Fruit fly (Drosophila melanogaster) whole organism, embryonic: ENCODE data around the gene zf30C.

Experiments used
- Adf1 ChIP-seq: fragments of 200-800 bp; sonication (Bioruptor generic); IDR thresholded peaks from 2 replicates; pipeline ENCODE4 v1.3.6; 2022; ENCODE audit warnings: missing biosample characterization, missing genetic modification characterization
- Aef1 ChIP-seq: fragments of 200-800 bp; sonication (Bioruptor generic); IDR thresholded peaks from 3 replicates; pipeline ENCODE4 v1.3.6; 2022; ENCODE audit warnings: missing biosample characterization, missing genetic modification characterization
- CG10543 ChIP-seq: fragments of 200-800 bp; sonication (Bioruptor generic); optimal IDR thresholded peaks from 3 replicates; lab custom pipeline; 2017; ENCODE audit warnings: missing biosample characterization, mild to moderate bottlenecking, missing genetic modification characterization, moderate library complexity
- CG10959 ChIP-seq: fragments of 200-800 bp; sonication (Bioruptor generic); IDR thresholded peaks from 2 replicates; pipeline ENCODE4 v1.3.6; 2022; ENCODE audit warnings: missing biosample characterization, missing genetic modification characterization
- CG10979 ChIP-seq: fragments of 200-800 bp; sonication (Bioruptor generic); optimal IDR thresholded peaks from 2 replicates; lab custom pipeline; 2018; ENCODE audit warnings: missing biosample characterization, mild to moderate bottlenecking, missing genetic modification characterization, moderate library complexity
- CG13296 ChIP-seq: fragments of 200-800 bp; sonication (Bioruptor generic); optimal IDR thresholded peaks from 3 replicates; lab custom pipeline; 2018; ENCODE audit warnings: missing biosample characterization, mild to moderate bottlenecking, missing genetic modification characterization
- CG15269 ChIP-seq: fragments of 200-800 bp; sonication (Bioruptor generic); optimal IDR thresholded peaks from 2 replicates; lab custom pipeline; 2018; ENCODE audit warnings: missing biosample characterization, mild to moderate bottlenecking, missing genetic modification characterization, moderate library complexity
- CG1529 ChIP-seq: fragments of 200-800 bp; sonication (Bioruptor generic); optimal IDR thresholded peaks from 3 replicates; lab custom pipeline; 2018; ENCODE audit warnings: missing biosample characterization, missing genetic modification characterization
- CG1603 ChIP-seq: fragments of 200-800 bp; sonication (Bioruptor generic); optimal IDR thresholded peaks from 2 replicates; lab custom pipeline; 2019; ENCODE audit warnings: missing biosample characterization, mild to moderate bottlenecking, missing genetic modification characterization, moderate library complexity
- CG17328 ChIP-seq: fragments of 200-800 bp; sonication (Bioruptor generic); IDR thresholded peaks from 2 replicates; pipeline ENCODE4 v1.3.6; 2022; ENCODE audit warnings: missing biosample characterization, missing genetic modification characterization
- CG18476 ChIP-seq: fragments of 200-800 bp; sonication (Bioruptor generic); optimal IDR thresholded peaks from 2 replicates; lab custom pipeline; 2016; ENCODE audit warnings: missing biosample characterization, mild to moderate bottlenecking, missing genetic modification characterization
- CG30020 ChIP-seq: fragments of 200-800 bp; optimal IDR thresholded peaks from 2 replicates; lab custom pipeline; 2019; ENCODE audit warnings: missing biosample characterization, mild to moderate bottlenecking, missing genetic modification characterization, moderate library complexity
- CG31224 ChIP-seq: fragments of 200-800 bp; sonication (Bioruptor generic); IDR thresholded peaks from 2 replicates; pipeline ENCODE4 v1.3.6; 2022; ENCODE audit warnings: missing biosample characterization, missing genetic modification characterization
- CG32532 ChIP-seq: fragments of 200-800 bp; sonication (Bioruptor generic); IDR thresholded peaks from 2 replicates; pipeline ENCODE4 v1.3.6; 2022; ENCODE audit warnings: missing biosample characterization, missing genetic modification characterization
- CG33557 ChIP-seq: fragments of 200-800 bp; sonication (Bioruptor generic); optimal IDR thresholded peaks from 2 replicates; lab custom pipeline; 2019; ENCODE audit warnings: missing biosample characterization, mild to moderate bottlenecking, missing genetic modification characterization, moderate library complexity
- CG5180 ChIP-seq: fragments of 200-800 bp; sonication (Bioruptor generic); optimal IDR thresholded peaks from 3 replicates; lab custom pipeline; 2017; ENCODE audit warnings: missing biosample characterization, missing genetic modification characterization, mild to moderate bottlenecking, moderate library complexity, missing genetic modification reagents
- CG7357 ChIP-seq: fragments of 200-800 bp; sonication (Bioruptor generic); IDR thresholded peaks from 3 replicates; pipeline ENCODE4 v1.3.6; 2022; ENCODE audit warnings: missing biosample characterization, missing genetic modification characterization
- CG9609 ChIP-seq: fragments of 200-800 bp; sonication (Bioruptor generic); optimal IDR thresholded peaks from 3 replicates; lab custom pipeline; 2016; ENCODE audit warnings: missing biosample characterization, missing genetic modification characterization
- CrebB ChIP-seq: fragments of 200-800 bp; sonication (Bioruptor generic); optimal IDR thresholded peaks from 3 replicates; lab custom pipeline; 2018; ENCODE audit warnings: missing biosample characterization, mild to moderate bottlenecking, missing genetic modification characterization
- D19B ChIP-seq: fragments of 200-800 bp; sonication (Bioruptor generic); optimal IDR thresholded peaks from 2 replicates; lab custom pipeline; 2017; ENCODE audit warnings: missing biosample characterization, mild to moderate bottlenecking, missing genetic modification characterization
- Dek ChIP-seq: fragments of 200-800 bp; sonication (Bioruptor generic); optimal IDR thresholded peaks from 3 replicates; lab custom pipeline; 2019; ENCODE audit warnings: missing biosample characterization, mild to moderate bottlenecking, missing genetic modification characterization, moderate library complexity
- GATAe ChIP-seq: fragments of 200-800 bp; sonication (Bioruptor generic); conservative IDR thresholded peaks from 2 replicates; pipeline ENCODE4 v1.3.6; 2022; ENCODE audit warnings: missing biosample characterization, missing genetic modification characterization
- H15 ChIP-seq: fragments of 200-800 bp; sonication (Bioruptor generic); IDR thresholded peaks from 3 replicates; pipeline ENCODE4 v1.3.6; 2022; ENCODE audit warnings: missing biosample characterization, missing genetic modification characterization
- Hmr ChIP-seq: fragments of 200-800 bp; sonication (Bioruptor generic); optimal IDR thresholded peaks from 3 replicates; lab custom pipeline; 2017; ENCODE audit warnings: mild to moderate bottlenecking, missing biosample characterization, missing genetic modification reagents, missing genetic modification characterization
- Max ChIP-seq: fragments of 200-800 bp; sonication (Bioruptor generic); optimal IDR thresholded peaks from 2 replicates; lab custom pipeline; 2016; ENCODE audit warnings: missing biosample characterization, mild to moderate bottlenecking, missing genetic modification characterization
- Myb ChIP-seq: fragments of 200-800 bp; sonication (Bioruptor generic); optimal IDR thresholded peaks from 2 replicates; lab custom pipeline; 2016; ENCODE audit warnings: missing biosample characterization, missing genetic modification characterization
- NC2α ChIP-seq: fragments of 200-800 bp; sonication (Bioruptor generic); optimal IDR thresholded peaks from 2 replicates; lab custom pipeline; 2016; ENCODE audit warnings: missing biosample characterization, missing genetic modification characterization
- Stat92E ChIP-seq, 3 experiments: fragments of >200 bp in 2 of 3; fragments of 200-800 bp in 1 of 3; sonication (Bioruptor generic) in 1 of 3; optimal IDR thresholded peaks; 2 replicates each; lab custom pipeline; 2017 to 2019; ENCODE audit warnings: missing biosample characterization in 3 of 3, missing genetic modification characterization in 3 of 3, mild to moderate bottlenecking in 1 of 3, moderate library complexity in 1 of 3
- Vsx1 ChIP-seq: fragments of 200-800 bp; sonication (Bioruptor generic); optimal IDR thresholded peaks from 2 replicates; lab custom pipeline; 2017; ENCODE audit warnings: missing biosample characterization, mild to moderate bottlenecking, missing genetic modification characterization, missing genetic modification reagents
- al ChIP-seq: fragments of 200-800 bp; sonication (Bioruptor generic); IDR thresholded peaks from 2 replicates; pipeline ENCODE4 v1.3.6; 2022; ENCODE audit warnings: missing biosample characterization, missing genetic modification characterization
- ato ChIP-seq: fragments of 200-800 bp; sonication (Bioruptor generic); IDR thresholded peaks from 2 replicates; pipeline ENCODE4 v1.3.6; 2022; ENCODE audit warnings: missing biosample characterization, missing genetic modification characterization; ENCODE audit not compliant: partially characterized antibody
- chn ChIP-seq: fragments of 200-800 bp; sonication (Bioruptor generic); optimal IDR thresholded peaks from 2 replicates; lab custom pipeline; 2016; ENCODE audit warnings: missing biosample characterization, missing genetic modification characterization
- ci ChIP-seq: fragments of 200-800 bp; sonication (Bioruptor generic); IDR thresholded peaks from 3 replicates; pipeline ENCODE4 v1.3.6; 2022; ENCODE audit warnings: missing biosample characterization, missing genetic modification characterization
- dati ChIP-seq: fragments of 200-800 bp; sonication (Bioruptor generic); IDR thresholded peaks from 2 replicates; pipeline ENCODE4 v1.3.6; 2022; ENCODE audit warnings: missing biosample characterization, missing genetic modification characterization
- dmrt11E ChIP-seq: fragments of 200-800 bp; sonication (Bioruptor generic); optimal IDR thresholded peaks from 3 replicates; lab custom pipeline; 2018; ENCODE audit warnings: missing biosample characterization, mild to moderate bottlenecking, missing genetic modification characterization, moderate library complexity
- eyg ChIP-seq: fragments of 200-800 bp; sonication (Bioruptor generic); optimal IDR thresholded peaks from 3 replicates; lab custom pipeline; 2016; ENCODE audit warnings: missing biosample characterization, missing genetic modification characterization
- fd64A ChIP-seq: fragments of 200-800 bp; sonication (Bioruptor generic); optimal IDR thresholded peaks from 3 replicates; lab custom pipeline; 2018; ENCODE audit warnings: missing biosample characterization, mild to moderate bottlenecking, missing genetic modification characterization
- ftz-f1 ChIP-seq: fragments of 200-800 bp; sonication (Bioruptor generic); optimal IDR thresholded peaks from 2 replicates; lab custom pipeline; 2016; ENCODE audit warnings: missing biosample characterization, missing genetic modification characterization
- grn ChIP-seq: fragments of 200-800 bp; sonication (Bioruptor generic); optimal IDR thresholded peaks from 3 replicates; lab custom pipeline; 2017; ENCODE audit warnings: missing biosample characterization, missing genetic modification characterization
- gro ChIP-seq: fragments of 200-800 bp; sonication (Bioruptor generic); optimal IDR thresholded peaks from 2 replicates; lab custom pipeline; 2016; ENCODE audit warnings: missing biosample characterization, missing genetic modification characterization
- mam ChIP-seq: fragments of 200-800 bp; sonication (Bioruptor generic); optimal IDR thresholded peaks from 3 replicates; lab custom pipeline; 2016; ENCODE audit warnings: missing biosample characterization, missing genetic modification characterization
- mirr ChIP-seq: fragments of 200-800 bp; sonication (Bioruptor generic); optimal IDR thresholded peaks from 3 replicates; lab custom pipeline; 2018; ENCODE audit warnings: missing biosample characterization, mild to moderate bottlenecking, missing genetic modification characterization
- oc ChIP-seq: fragments of 200-800 bp; sonication (Bioruptor generic); optimal IDR thresholded peaks from 2 replicates; lab custom pipeline; 2018; ENCODE audit warnings: missing biosample characterization, mild to moderate bottlenecking, missing genetic modification characterization, moderate library complexity
- odd ChIP-seq: fragments of 200-800 bp; sonication (Bioruptor generic); optimal IDR thresholded peaks from 2 replicates; lab custom pipeline; 2017; ENCODE audit warnings: missing biosample characterization, mild to moderate bottlenecking, missing genetic modification characterization
- sisA ChIP-seq: fragments of 200-800 bp; sonication (Bioruptor generic); IDR thresholded peaks from 2 replicates; pipeline ENCODE4 v1.3.6; 2022; ENCODE audit warnings: missing biosample characterization, missing genetic modification characterization
- sna ChIP-seq: fragments of 200-800 bp; sonication (Bioruptor generic); IDR thresholded peaks from 2 replicates; pipeline ENCODE4 v1.3.6; 2022; ENCODE audit warnings: missing biosample characterization, missing genetic modification characterization; ENCODE audit not compliant: partially characterized antibody
- so ChIP-seq: fragments of 200-800 bp; sonication (Bioruptor generic); IDR thresholded peaks from 3 replicates; pipeline ENCODE4 v1.3.6; 2022; ENCODE audit warnings: missing biosample characterization, missing genetic modification characterization
- trh ChIP-seq: fragments of 200-800 bp; sonication (Bioruptor generic); optimal IDR thresholded peaks from 2 replicates; lab custom pipeline; 2016; ENCODE audit warnings: missing biosample characterization, missing genetic modification characterization
- tup ChIP-seq: fragments of 200-800 bp; sonication (Bioruptor generic); optimal IDR thresholded peaks from 2 replicates; lab custom pipeline; 2016; ENCODE audit warnings: missing biosample characterization, mild to moderate bottlenecking, missing genetic modification characterization, moderate library complexity
- wor ChIP-seq: fragments of 200-800 bp; sonication (Bioruptor generic); IDR thresholded peaks from 2 replicates; pipeline ENCODE4 v1.3.6; 2022; ENCODE audit warnings: missing biosample characterization, missing genetic modification characterization
- zfh2 ChIP-seq: fragments of 200-800 bp; sonication (Bioruptor generic); optimal IDR thresholded peaks from 2 replicates; lab custom pipeline; 2016; ENCODE audit warnings: missing biosample characterization, missing genetic modification characterization

The zf30C gene

DNA sequence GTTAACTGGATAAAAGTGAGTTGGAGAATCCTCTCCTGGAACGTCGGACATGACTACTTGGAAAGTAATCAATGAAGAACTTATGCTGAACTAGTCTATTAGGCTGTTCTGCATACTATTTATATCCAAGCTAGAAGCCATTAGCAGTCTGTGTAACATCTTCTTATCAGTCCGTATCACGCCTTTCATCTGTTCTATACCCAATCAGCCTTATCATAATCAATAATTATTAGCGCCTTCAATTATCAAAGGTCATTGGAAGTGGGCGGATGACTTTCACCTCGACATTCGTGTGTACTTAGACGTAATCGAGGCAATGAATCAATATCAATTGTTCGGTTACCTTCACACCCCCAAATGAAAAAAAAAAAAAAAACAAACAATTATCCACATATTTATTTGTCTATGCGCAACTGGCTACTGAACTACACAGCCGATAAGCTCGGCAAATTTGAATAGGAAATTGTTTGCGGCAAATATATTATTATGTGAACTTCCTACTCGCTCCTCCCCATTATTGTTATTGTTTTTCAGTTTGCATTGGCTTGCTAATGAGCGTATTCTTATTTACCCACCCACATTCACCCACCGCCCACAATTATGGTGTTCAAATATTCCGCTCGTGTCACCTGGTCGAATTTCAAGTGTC, 17.0 kb downstream of the zf30C start, which contains the start of the genes ppk11 and ppk16 (continued):
- TF ChIP-seq odd (GFP tag; lab: Kevin White, UChicago), result no peak
- no peak for TF ChIP-seq Dek
- peak; percentile 10 for TF ChIP-seq CG9609 (GFP tag; lab: Kevin White, UChicago)
- TF ChIP-seq CG18476 (GFP tag; lab: Kevin White, UChicago), result no peak
- TF ChIP-seq Vsx1 (GFP tag; lab: Kevin White, UChicago), result peak; percentile 69
- no peak for TF ChIP-seq CG10979 (tag; lab: Kevin White, UChicago)
- TF ChIP-seq CG10543 (GFP tag; lab: Kevin White, UChicago), result no peak
- no peak for TF ChIP-seq fd64A (GFP tag; lab: Kevin White, UChicago)
- no peak for TF ChIP-seq trh
- no peak for TF ChIP-seq Aef1
- no peak for TF ChIP-seq oc (tag; lab: Kevin White, UChicago)
- no peak for TF ChIP-seq sisA
- no peak for TF ChIP-seq chn (GFP tag; lab: Kevin White, UChicago)
- TF ChIP-seq tup (GFP tag; lab: Kevin White, UChicago), result no peak
- no peak for TF ChIP-seq CG32532
- 0 out of 3 replicates have a peak, but pooled peaks have one; percentile 33 for TF ChIP-seq ci
- TF ChIP-seq CG30020 (tag; lab: Kevin White, UChicago), result no peak
- TF ChIP-seq mirr, result no peak
- TF ChIP-seq mam, result no peak
- TF ChIP-seq Myb (GFP tag; lab: Kevin White, UChicago), result no peak
- TF ChIP-seq Adf1 (GFP tag; lab: Robert Waterston, UW), result no peak
- TF ChIP-seq Stat92E (GFP tag; optimal IDR thresholded peaks at IDR 0.05; lab: Kevin White, UChicago), result no peak
- no peak for TF ChIP-seq gro (GFP tag; lab: Kevin White, UChicago)
- no peak for TF ChIP-seq CG5180
- peak; percentile 46 for TF ChIP-seq CG13296 (GFP tag; lab: Kevin White, UChicago)
- TF ChIP-seq CG33557, result no peak
- TF ChIP-seq CG7357 (GFP tag; lab: Robert Waterston, UW), result no peak
- no peak for TF ChIP-seq D19B (GFP tag; lab: Kevin White, UChicago)
- no peak for TF ChIP-seq H15 (GFP tag; lab: Robert Waterston, UW)
- TF ChIP-seq GATAe, result no peak
- TF ChIP-seq al (GFP tag; lab: Robert Waterston, UW), result 0 out of 2 replicates have a peak, but pooled peaks have one; percentile 11
- no peak for TF ChIP-seq so (GFP tag; lab: Robert Waterston, UW)
- no peak for TF ChIP-seq eyg
- no peak for TF ChIP-seq sna (GFP tag; lab: Robert Waterston, UW)
- TF ChIP-seq ato, result no peak
- TF ChIP-seq grn (GFP tag; lab: Kevin White, UChicago), result no peak
- TF ChIP-seq NC2α (GFP tag; lab: Kevin White, UChicago), result no peak
- no peak for TF ChIP-seq wor (GFP tag; lab: Robert Waterston, UW)
- no peak for TF ChIP-seq dati (GFP tag; lab: Robert Waterston, UW)
- no peak for TF ChIP-seq CG1603 (tag; lab: Kevin White, UChicago)
- no peak for TF ChIP-seq CrebB
- TF ChIP-seq CG10959 (GFP tag; lab: Robert Waterston, UW), result no peak
- TF ChIP-seq Max (GFP tag; lab: Kevin White, UChicago), result no peak
- no peak for TF ChIP-seq ftz-f1 (GFP tag; lab: Kevin White, UChicago)
- TF ChIP-seq CG31224 (GFP tag; lab: Robert Waterston, UW), result 0 out of 2 replicates have a peak, but pooled peaks have one; percentile 5
- peak; percentile 65 for TF ChIP-seq Hmr (GFP tag; lab: Kevin White, UChicago)
- no peak for TF ChIP-seq CG15269 (tag; lab: Kevin White, UChicago)
- TF ChIP-seq CG1529, result no peak
- TF ChIP-seq zfh2 (GFP tag; lab: Kevin White, UChicago), result no peak
- TF ChIP-seq CG17328 (GFP tag; lab: Robert Waterston, UW), result no peak
- TF ChIP-seq dmrt11E (tag; lab: Kevin White, UChicago), result no peak
